Worm (Caenorhabditis elegans) whole organism, early embryonic: ENCODE measurements around the gene F53A9.9.

ENCODE experiments used
- F13C5.2 ChIP-seq: sonication (generic microtip); optimal IDR thresholded peaks from 2 replicates; lab custom pipeline; 2017; ENCODE audit warnings: mild to moderate bottlenecking, missing genetic modification characterization, inconsistent platforms, missing compliant biosample characterization
- aly-1 ChIP-seq: sonication (generic microtip); optimal IDR thresholded peaks from 2 replicates; lab custom pipeline; 2016; ENCODE audit warnings: missing genetic modification characterization, missing compliant biosample characterization
- ama-1 ChIP-seq: fragments of 150-350 bp; optimal IDR thresholded peaks from 2 replicates; lab custom pipeline; 2014
- ceh-13 ChIP-seq: fragments of 200-800 bp; sonication (Bioruptor generic); optimal IDR thresholded peaks from 2 replicates; lab custom pipeline; 2018; ENCODE audit warnings: mild to moderate bottlenecking, missing genetic modification characterization, missing compliant biosample characterization
- ets-7 ChIP-seq: sonication (generic microtip); optimal IDR thresholded peaks from 2 replicates; lab custom pipeline; 2016; ENCODE audit warnings: missing genotype, missing genetic modification characterization, missing compliant biosample characterization
- hmbx-1 ChIP-seq: sonication (generic microtip); optimal IDR thresholded peaks from 2 replicates; lab custom pipeline; 2016; ENCODE audit warnings: mild to moderate bottlenecking, missing genetic modification characterization, missing compliant biosample characterization
- hnd-1 ChIP-seq: sonication (generic microtip); optimal IDR thresholded peaks from 2 replicates; lab custom pipeline; 2016; ENCODE audit warnings: missing genetic modification characterization, missing compliant biosample characterization
- pes-1 ChIP-seq: fragments of 200-800 bp; sonication (Bioruptor generic); IDR thresholded peaks from 2 replicates; pipeline ENCODE4 v1.3.6; 2022; ENCODE audit warnings: missing genetic modification reagents, missing genetic modification characterization, missing compliant biosample characterization
- scrt-1 ChIP-seq: fragments of 200-800 bp; sonication (Bioruptor generic); IDR thresholded peaks from 2 replicates; pipeline ENCODE4 v1.3.6; 2022; ENCODE audit warnings: missing genetic modification characterization, missing compliant biosample characterization
- sea-1 ChIP-seq: fragments of 200-800 bp; sonication (Bioruptor generic); conservative IDR thresholded peaks from 2 replicates; pipeline ENCODE4 v1.3.6; 2022; ENCODE audit warnings: missing genetic modification characterization, missing compliant biosample characterization
- tbx-11 ChIP-seq: fragments of 200-800 bp; sonication (Bioruptor generic); IDR thresholded peaks from 2 replicates; pipeline ENCODE4 v1.3.6; 2022; ENCODE audit warnings: missing genetic modification characterization, missing compliant biosample characterization
- tbx-37 ChIP-seq: fragments of 200-800 bp; sonication (Bioruptor generic); conservative IDR thresholded peaks from 2 replicates; pipeline ENCODE4 v1.3.6; 2022; ENCODE audit warnings: missing genetic modification reagents, missing genetic modification characterization, missing compliant biosample characterization
- tra-4 ChIP-seq: sonication (generic microtip); optimal IDR thresholded peaks from 2 replicates; lab custom pipeline; 2017; ENCODE audit warnings: missing genetic modification characterization, missing compliant biosample characterization

ce11 chrX:8677873-8678272, 42.7 kb downstream of the F53A9.9 start:
- TF ChIP-seq ama-1 (no peak), tra-4 (no peak), ets-7 (tag; lab: Kevin White, UChicago) (no peak), tbx-37 (GFP tag; lab: Robert Waterston, UW) (no peak), F13C5.2 (no peak), scrt-1 (GFP tag; lab: Robert Waterston, UW) (no peak), pes-1 (GFP tag; lab: Robert Waterston, UW) (no peak), tbx-11 (GFP tag; lab: Robert Waterston, UW) (no peak), hnd-1 (tag; lab: Kevin White, UChicago) (no peak), aly-1 (tag; lab: Kevin White, UChicago) (no peak), ceh-13 (GFP tag; lab: Kevin White, UChicago) (no peak), hmbx-1 (tag; lab: Kevin White, UChicago) (no peak), sea-1 (GFP tag; lab: Robert Waterston, UW) (no peak)
